Fruit fly (Drosophila melanogaster): ENCODE measurements around the gene Efr.

Efr gene

DNA sequence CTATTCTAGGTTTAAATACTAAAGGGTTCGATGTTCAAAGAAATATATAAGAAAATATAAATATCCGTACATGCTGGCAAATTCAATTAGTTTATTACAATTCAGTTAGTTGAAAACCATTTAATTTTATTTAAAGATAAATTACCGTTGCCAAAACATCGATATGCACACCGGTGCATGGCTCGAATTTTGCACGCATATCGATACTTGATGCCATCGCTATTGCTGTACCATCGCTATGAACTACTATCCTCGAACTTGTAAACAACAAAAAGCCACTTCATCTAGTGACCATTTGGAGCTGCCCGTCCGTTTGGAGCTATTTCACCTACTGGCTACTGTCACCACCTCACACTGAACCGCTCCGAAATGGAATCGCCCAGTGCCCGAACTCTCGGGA, 41.1 kb downstream of the Efr start, which contains the start of gene Josd:
TSS of gene Josd (plus strand) at position 270 of the 400 bp plus-strand sequence.
- TF ChIP-seq fkh (GFP tag; optimal IDR thresholded peaks at IDR 0.05): peak; percentile 37
- TF ChIP-seq CG6276 (GFP tag; optimal IDR thresholded peaks at IDR 0.05): no peak
- TF ChIP-seq topi (GFP tag; optimal IDR thresholded peaks at IDR 0.05): peak; percentile 17
- TF ChIP-seq CG9139 (GFP tag; optimal IDR thresholded peaks at IDR 0.05): no peak
- TF ChIP-seq CG8632 (GFP tag; optimal IDR thresholded peaks at IDR 0.05): no peak
- TF ChIP-seq Eip78C (GFP tag): peak; percentile 47
- TF ChIP-seq net (GFP tag; optimal IDR thresholded peaks at IDR 0.05): no peak
- peak; percentile 30 for TF ChIP-seq esn (GFP tag; optimal IDR thresholded peaks at IDR 0.05)
- TF ChIP-seq eg (GFP tag; IDR thresholded peaks at IDR 0.05): 0 out of 3 replicates have a peak, but pooled peaks have one; percentile 18
- TF ChIP-seq Blimp-1 (GFP tag; optimal IDR thresholded peaks at IDR 0.05): no peak
- TF ChIP-seq Sox102F (GFP tag; optimal IDR thresholded peaks at IDR 0.05): no peak
- TF ChIP-seq CG11902 (GFP tag; optimal IDR thresholded peaks at IDR 0.05): no peak
- no peak for TF ChIP-seq Hr38 (GFP tag; optimal IDR thresholded peaks at IDR 0.05)
- TF ChIP-seq CG6163 (GFP tag; IDR thresholded peaks at IDR 0.05): no peak
- TF ChIP-seq CG3919 (GFP tag; optimal IDR thresholded peaks at IDR 0.05): no peak
- TF ChIP-seq Ets96B (tag; optimal IDR thresholded peaks at IDR 0.05): no peak
- no peak for TF ChIP-seq Gug (GFP tag; IDR thresholded peaks at IDR 0.05)
- no peak for TF ChIP-seq CG15336 (GFP tag; IDR thresholded peaks at IDR 0.05)
- no peak for TF ChIP-seq CG1621 (tag; optimal IDR thresholded peaks at IDR 0.05)

DNA sequence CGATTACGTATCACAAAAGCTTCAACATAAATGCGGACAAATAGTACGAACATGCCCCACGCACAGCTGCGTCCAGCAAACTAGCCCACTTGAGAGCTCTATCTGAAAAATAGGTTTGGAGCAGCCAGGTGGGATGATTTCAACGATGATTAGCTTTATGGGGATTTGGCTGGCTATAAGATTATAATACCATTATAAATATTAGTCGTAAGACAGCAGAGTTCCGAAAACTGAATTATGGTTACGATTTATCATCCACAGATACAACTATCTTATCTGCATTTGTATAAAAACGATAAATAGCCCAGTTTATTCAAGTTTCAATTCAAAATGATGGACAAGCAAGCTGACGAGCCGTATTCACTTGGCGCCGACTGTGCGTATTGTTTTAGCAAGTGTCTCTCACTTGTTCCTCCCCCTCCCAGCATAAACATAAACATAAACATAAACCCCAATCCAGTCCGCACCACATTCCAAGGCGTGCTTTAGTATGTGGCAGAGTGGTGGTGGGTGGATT, 43.9 kb downstream of the Efr start:
- TF ChIP-seq CG6808 (GFP tag; optimal IDR thresholded peaks at IDR 0.05) (peak; percentile 22), CG32006 (GFP tag; optimal IDR thresholded peaks at IDR 0.05) (peak; percentile 77), Sox14 (GFP tag; optimal IDR thresholded peaks at IDR 0.05) (peak; percentile 19), Hr38 (GFP tag; optimal IDR thresholded peaks at IDR 0.05) (no peak), CG11902 (GFP tag; optimal IDR thresholded peaks at IDR 0.05) (no peak), CG10669 (GFP tag; optimal IDR thresholded peaks at IDR 0.05) (peak; percentile 21), eg (GFP tag; IDR thresholded peaks at IDR 0.05) (peak; percentile 53; the same call in 2 of the 3 replicates), CG15336 (GFP tag; IDR thresholded peaks at IDR 0.05) (peak; percentile 77), Lpt (GFP tag; optimal IDR thresholded peaks at IDR 0.05) (peak; percentile 24), Gug (GFP tag; IDR thresholded peaks at IDR 0.05) (no peak), Hr4 (GFP tag; optimal IDR thresholded peaks at IDR 0.05) (peak; percentile 67), CG10631 (GFP tag; optimal IDR thresholded peaks at IDR 0.05) (no peak), cyc (GFP tag; optimal IDR thresholded peaks at IDR 0.05) (no peak), CG11294 (GFP tag; IDR thresholded peaks at IDR 0.05) (no peak), lz (GFP tag; optimal IDR thresholded peaks at IDR 0.05) (peak; percentile 17), Eip93F (GFP tag; optimal IDR thresholded peaks at IDR 0.05) (no peak), CG3919 (GFP tag; optimal IDR thresholded peaks at IDR 0.05) (peak; percentile 19), fkh (GFP tag; optimal IDR thresholded peaks at IDR 0.05) (peak; percentile 68), net (GFP tag; optimal IDR thresholded peaks at IDR 0.05) (peak; percentile 43), salr (GFP tag; optimal IDR thresholded peaks at IDR 0.05) (peak in 1 of 2 experiments; percentile 25), acj6 (GFP tag; optimal IDR thresholded peaks at IDR 0.05) (peak; percentile 21), Smox (GFP tag; optimal IDR thresholded peaks at IDR 0.05) (no peak), CG34406 (GFP tag; optimal IDR thresholded peaks at IDR 0.05) (no peak), Hr39 (GFP tag; optimal IDR thresholded peaks at IDR 0.05) (no peak), Sox102F (GFP tag; optimal IDR thresholded peaks at IDR 0.05) (no peak), fd59A (GFP tag; optimal IDR thresholded peaks at IDR 0.05) (peak; percentile 18), topi (GFP tag; optimal IDR thresholded peaks at IDR 0.05) (peak; percentile 38), OdsH (GFP tag; optimal IDR thresholded peaks at IDR 0.05) (peak; percentile 22), CG16779 (tag; optimal IDR thresholded peaks at IDR 0.05) (no peak), svp (GFP tag) (peak; percentile 68), CG1621 (tag; optimal IDR thresholded peaks at IDR 0.05) (no peak), ss (GFP tag; optimal IDR thresholded peaks at IDR 0.05) (peak in 1 of 2 experiments; percentile 10), CG11762 (GFP tag; optimal IDR thresholded peaks at IDR 0.05; ENCODE audit: insufficient read depth) (peak; percentile 15), CG8632 (GFP tag; optimal IDR thresholded peaks at IDR 0.05) (no peak), CG8319 (GFP tag; optimal IDR thresholded peaks at IDR 0.05) (peak; percentile 14), CG3032 (tag; optimal IDR thresholded peaks at IDR 0.05) (peak; percentile 5), CG6276 (GFP tag; optimal IDR thresholded peaks at IDR 0.05) (peak; percentile 79), spab (GFP tag; optimal IDR thresholded peaks at IDR 0.05) (no peak), Sox15 (GFP tag; optimal IDR thresholded peaks at IDR 0.05) (peak; percentile 14), Eip75B (GFP tag; optimal IDR thresholded peaks at IDR 0.05) (peak; percentile 16), dsx (GFP tag; optimal IDR thresholded peaks at IDR 0.05; ENCODE audit: poor library complexity, severe bottlenecking) (peak; percentile 1)

Measured in whole organism, prepupa.